Worm (Caenorhabditis elegans): Measurements from ENCODE around the gene ZK697.14.

Gene ZK697.14

DNA sequence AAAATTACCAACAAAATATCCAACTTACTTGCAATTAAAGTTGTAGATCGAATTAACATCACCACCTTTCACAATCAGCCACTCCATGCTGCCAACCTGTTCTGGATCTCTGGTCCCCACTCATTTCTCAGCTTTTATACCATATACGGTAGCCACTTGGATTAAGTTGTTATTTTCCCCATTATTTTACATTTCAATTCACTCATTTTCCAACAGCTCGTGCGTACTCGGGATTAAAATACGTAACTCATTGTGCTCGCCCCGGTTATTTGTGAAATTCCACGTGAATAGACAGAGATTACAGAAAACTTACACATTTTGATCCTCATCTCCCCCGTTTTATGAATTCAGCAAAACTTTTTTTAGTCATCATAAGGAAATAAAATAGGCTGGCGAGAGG, 47.6 kb upstream of the ZK697.14 start, which contains the start of gene srt-41:
TSS of gene srt-41 (minus strand) at position 101 of the 400 bp plus-strand sequence.
- no peak for TF ChIP-seq nhr-67 (tag; optimal IDR thresholded peaks at IDR 0.05)
- no peak for TF ChIP-seq nhr-237 (tag; optimal IDR thresholded peaks at IDR 0.05)
- no peak for TF ChIP-seq fkh-2 (tag; optimal IDR thresholded peaks at IDR 0.05)
- no peak for TF ChIP-seq jun-1 (tag; optimal IDR thresholded peaks at IDR 0.05)
- no peak for TF ChIP-seq ceh-82 (tag; optimal IDR thresholded peaks at IDR 0.05)
- no peak for TF ChIP-seq nhr-76 (tag; optimal IDR thresholded peaks at IDR 0.05)
- TF ChIP-seq mml-1 (tag; optimal IDR thresholded peaks at IDR 0.05): no peak
- no peak for TF ChIP-seq elt-3 (tag; optimal IDR thresholded peaks at IDR 0.05)
- TF ChIP-seq fos-1 (tag; optimal IDR thresholded peaks at IDR 0.05): no peak
- no peak for TF ChIP-seq lin-39 (tag; optimal IDR thresholded peaks at IDR 0.05)
- no peak for TF ChIP-seq nhr-11 (tag; optimal IDR thresholded peaks at IDR 0.05)
- no peak for TF ChIP-seq ceh-16 (tag; optimal IDR thresholded peaks at IDR 0.05)
- no peak for TF ChIP-seq zag-1 (tag; optimal IDR thresholded peaks at IDR 0.05)
- no peak for TF ChIP-seq ZK546.5 (tag; optimal IDR thresholded peaks at IDR 0.05)
- TF ChIP-seq nfya-1 (tag; optimal IDR thresholded peaks at IDR 0.05; ENCODE audit: insufficient read depth): no peak
- no peak for TF ChIP-seq unc-39 (tag; optimal IDR thresholded peaks at IDR 0.05)
- TF ChIP-seq nhr-23 (tag; optimal IDR thresholded peaks at IDR 0.05): no peak

- no peak for TF ChIP-seq nhr-67 (tag; optimal IDR thresholded peaks at IDR 0.05)
- TF ChIP-seq jun-1 (tag; optimal IDR thresholded peaks at IDR 0.05): no peak
- TF ChIP-seq lin-39 (tag; optimal IDR thresholded peaks at IDR 0.05): no peak
- TF ChIP-seq nhr-25 (tag; optimal IDR thresholded peaks at IDR 0.05): no peak
- TF ChIP-seq nhr-11 (tag; optimal IDR thresholded peaks at IDR 0.05): no peak
- no peak for TF ChIP-seq unc-39 (tag; optimal IDR thresholded peaks at IDR 0.05)
- no peak for TF ChIP-seq lsy-12 (tag; optimal IDR thresholded peaks at IDR 0.05)
- TF ChIP-seq daf-12 (tag; optimal IDR thresholded peaks at IDR 0.05): no peak
- no peak for TF ChIP-seq ZK546.5 (tag; optimal IDR thresholded peaks at IDR 0.05)
- no peak for TF ChIP-seq ceh-9 (tag; optimal IDR thresholded peaks at IDR 0.05)
- TF ChIP-seq lin-15B (tag; optimal IDR thresholded peaks at IDR 0.05): no peak
- TF ChIP-seq ztf-11 (tag; optimal IDR thresholded peaks at IDR 0.05): no peak
- no peak for TF ChIP-seq skn-1 (tag; optimal IDR thresholded peaks at IDR 0.05)
These were observed 42.4 kb upstream of the ZK697.14 start, which contains the start of gene F36H9.10 for ce11 chrV:1797900-1798299. TSS of gene F36H9.10 (plus strand) at chrV:1798200.

DNA sequence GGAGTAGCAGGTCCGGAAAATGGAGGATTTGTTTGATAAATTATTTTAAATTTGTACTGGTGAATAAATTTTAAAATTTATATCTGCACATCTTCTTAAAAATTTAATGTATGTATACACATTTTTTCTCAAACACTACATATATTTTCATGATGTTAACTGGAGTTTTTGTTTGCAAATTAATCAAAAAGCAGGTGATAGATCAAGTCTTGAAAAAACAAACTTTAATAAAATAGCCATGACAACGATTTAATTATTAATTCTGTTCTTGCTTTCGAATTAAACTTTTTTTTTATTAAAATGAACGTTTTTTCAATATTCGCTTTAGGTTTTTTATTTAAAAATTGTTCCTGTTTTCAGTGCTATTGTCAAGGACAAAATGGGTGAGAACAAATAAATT, 38.7 kb upstream of the ZK697.14 start, which contains the start of gene F36H9.1:
TSS of gene F36H9.1 (plus strand) at position 301 of the 400 bp plus-strand sequence.
- TF ChIP-seq pha-4 (tag; optimal IDR thresholded peaks at IDR 0.05): no peak
- TF ChIP-seq snpc-4 (tag; optimal IDR thresholded peaks at IDR 0.05): no peak
- no peak for TF ChIP-seq ceh-9 (tag; optimal IDR thresholded peaks at IDR 0.05)
- no peak for TF ChIP-seq hmg-11 (tag; optimal IDR thresholded peaks at IDR 0.05)
- no peak for TF ChIP-seq elt-2 (tag; optimal IDR thresholded peaks at IDR 0.05)
- TF ChIP-seq nhr-43 (tag; optimal IDR thresholded peaks at IDR 0.05; ENCODE audit: poor library complexity, severe bottlenecking): no peak
- no peak for TF ChIP-seq elt-1 (tag; optimal IDR thresholded peaks at IDR 0.05)
- no peak for TF ChIP-seq nhr-237 (tag; optimal IDR thresholded peaks at IDR 0.05)
- TF ChIP-seq ama-1 (optimal IDR thresholded peaks at IDR 0.05): no peak
- no peak for TF ChIP-seq lsy-12 (tag; optimal IDR thresholded peaks at IDR 0.05)
- no peak for TF ChIP-seq daf-12 (tag; optimal IDR thresholded peaks at IDR 0.05)
- no peak for TF ChIP-seq nhr-23 (tag; optimal IDR thresholded peaks at IDR 0.05)
- no peak for TF ChIP-seq ztf-4 (tag; optimal IDR thresholded peaks at IDR 0.05)
- TF ChIP-seq ceh-16 (tag; optimal IDR thresholded peaks at IDR 0.05): no peak
- no peak for TF ChIP-seq elt-3 (tag; optimal IDR thresholded peaks at IDR 0.05)
- no peak for TF ChIP-seq unc-62 (GFP tag; optimal IDR thresholded peaks at IDR 0.05)
- no peak for TF ChIP-seq fkh-10 (GFP tag; optimal IDR thresholded peaks at IDR 0.05)
- no peak for TF ChIP-seq nhr-67 (tag; optimal IDR thresholded peaks at IDR 0.05)

ce11 chrV:1789495-1789894, 34.0 kb upstream of the ZK697.14 start:
- TF ChIP-seq snpc-4 (tag; optimal IDR thresholded peaks at IDR 0.05) (no peak), nhr-23 (tag; optimal IDR thresholded peaks at IDR 0.05) (peak; percentile 28), ceh-28 (tag; optimal IDR thresholded peaks at IDR 0.05) (no peak), mdl-1 (tag; optimal IDR thresholded peaks at IDR 0.05) (no peak), unc-62 (GFP tag; optimal IDR thresholded peaks at IDR 0.05) (no peak), unc-39 (tag; optimal IDR thresholded peaks at IDR 0.05) (no peak), nhr-43 (tag; optimal IDR thresholded peaks at IDR 0.05; ENCODE audit: poor library complexity, severe bottlenecking) (peak; percentile 92), R02D3.7 (tag; optimal IDR thresholded peaks at IDR 0.05) (no peak), mml-1 (tag; optimal IDR thresholded peaks at IDR 0.05) (no peak), ceh-82 (tag; optimal IDR thresholded peaks at IDR 0.05) (no peak), zag-1 (tag; optimal IDR thresholded peaks at IDR 0.05) (no peak), lsy-12 (tag; optimal IDR thresholded peaks at IDR 0.05) (no peak), egl-5 (tag; optimal IDR thresholded peaks at IDR 0.05) (no peak), nfya-1 (tag; optimal IDR thresholded peaks at IDR 0.05; ENCODE audit: insufficient read depth) (peak; percentile 24), nhr-25 (tag; optimal IDR thresholded peaks at IDR 0.05) (peak; percentile 93), ceh-9 (tag; optimal IDR thresholded peaks at IDR 0.05) (no peak), elt-1 (tag; optimal IDR thresholded peaks at IDR 0.05) (peak; percentile 11), daf-12 (tag; optimal IDR thresholded peaks at IDR 0.05) (no peak), tbx-2 (tag; optimal IDR thresholded peaks at IDR 0.05) (peak; percentile 8), skn-1 (tag; optimal IDR thresholded peaks at IDR 0.05) (no peak), ZK546.5 (tag; optimal IDR thresholded peaks at IDR 0.05) (no peak), aly-2 (tag; optimal IDR thresholded peaks at IDR 0.05) (no peak), elt-3 (tag; optimal IDR thresholded peaks at IDR 0.05) (peak in 1 of 3 experiments; percentile 16)

All from whole organism, L3 larva.